Fruit fly (Drosophila melanogaster): ENCODE measurements around the gene pths.

The pths gene

dm6 chr2L:21149053-21149452 lies 6.0 kb downstream of the pths start (continued):
- TF ChIP-seq fd102C (GFP tag; optimal IDR thresholded peaks at IDR 0.05) (no peak), mam (GFP tag; optimal IDR thresholded peaks at IDR 0.05) (peak; percentile 15), Blimp-1 (GFP tag; optimal IDR thresholded peaks at IDR 0.05) (no peak), CG15011 (GFP tag; optimal IDR thresholded peaks at IDR 0.05) (no peak), Dad (GFP tag; optimal IDR thresholded peaks at IDR 0.05) (no peak), CG10321 (GFP tag; IDR thresholded peaks at IDR 0.05) (no peak), CG12155 (GFP tag; optimal IDR thresholded peaks at IDR 0.05) (peak; percentile 21), sd (tag; optimal IDR thresholded peaks at IDR 0.05) (no peak), CG9727 (GFP tag; optimal IDR thresholded peaks at IDR 0.05) (peak; percentile 56), HLHmδ (GFP tag; optimal IDR thresholded peaks at IDR 0.05) (no peak), CG12071 (GFP tag; optimal IDR thresholded peaks at IDR 0.05) (no peak), emc (GFP tag; optimal IDR thresholded peaks at IDR 0.05) (no peak), vnd (GFP tag; IDR thresholded peaks at IDR 0.05; ENCODE audit: partially characterized antibody) (0 out of 3 replicates have a peak, but pooled peaks have one; percentile 31), CG7786 (GFP tag; optimal IDR thresholded peaks at IDR 0.05) (no peak), gce (GFP tag; IDR thresholded peaks at IDR 0.05) (0 out of 3 replicates have a peak, but pooled peaks have one; percentile 38), chm (GFP tag; IDR thresholded peaks at IDR 0.05) (peak; percentile 33; the same call in 1 of the 2 replicates), Hr3 (GFP tag; optimal IDR thresholded peaks at IDR 0.05) (peak; percentile 41), NFAT (GFP tag; IDR thresholded peaks at IDR 0.05) (peak; percentile 43; the same call in 1 of the 2 replicates), CG1233 (GFP tag; optimal IDR thresholded peaks at IDR 0.05) (peak; percentile 27), hbn (GFP tag; IDR thresholded peaks at IDR 0.05; ENCODE audit: partially characterized antibody) (peak; percentile 73), fd3F (GFP tag; optimal IDR thresholded peaks at IDR 0.05) (no peak), CG6683 (GFP tag; optimal IDR thresholded peaks at IDR 0.05) (no peak), btn (GFP tag; optimal IDR thresholded peaks at IDR 0.05) (no peak), H2.0 (GFP tag; IDR thresholded peaks at IDR 0.05) (no peak), CG3838 (GFP tag; optimal IDR thresholded peaks at IDR 0.05) (no peak), CG31441 (GFP tag; IDR thresholded peaks at IDR 0.05) (peak; percentile 59; the same call in 1 of the 2 replicates), HmgZ (tag; optimal IDR thresholded peaks at IDR 0.05) (peak; percentile 50), Ets65A (GFP tag) (no peak), CG11398 (GFP tag; optimal IDR thresholded peaks at IDR 0.05) (no peak), Elba2 (GFP tag; optimal IDR thresholded peaks at IDR 0.05) (no peak), pita (GFP tag; optimal IDR thresholded peaks at IDR 0.05) (no peak), Eip74EF (GFP tag; optimal IDR thresholded peaks at IDR 0.05) (peak in 1 of 2 experiments; percentile 48), CG16863 (GFP tag; optimal IDR thresholded peaks at IDR 0.05) (no peak), Dref (GFP tag; IDR thresholded peaks at IDR 0.05) (peak; percentile 83), gcm2 (GFP tag; optimal IDR thresholded peaks at IDR 0.05) (no peak), Pdp1 (GFP tag; optimal IDR thresholded peaks at IDR 0.05) (no peak), Fer1 (GFP tag; optimal IDR thresholded peaks at IDR 0.05) (peak; percentile 42), CG31365 (tag; optimal IDR thresholded peaks at IDR 0.05) (no peak), CG8478 (optimal IDR thresholded peaks at IDR 0.05) (no peak), Mad (GFP tag; optimal IDR thresholded peaks at IDR 0.05) (no peak), CG12236 (GFP tag; optimal IDR thresholded peaks at IDR 0.05) (no peak), CG16813 (GFP tag; IDR thresholded peaks at IDR 0.05; ENCODE audit: partially characterized antibody) (peak; percentile 45; the same call in 1 of the 3 replicates), Abd-B (GFP tag; optimal IDR thresholded peaks at IDR 0.05) (peak; percentile 13), oc (tag; optimal IDR thresholded peaks at IDR 0.05) (no peak), tx (GFP tag; optimal IDR thresholded peaks at IDR 0.05) (no peak), salm (tag; optimal IDR thresholded peaks at IDR 0.05) (no peak), gsb-n (tag; optimal IDR thresholded peaks at IDR 0.05) (peak; percentile 50), CG13775 (GFP tag; optimal IDR thresholded peaks at IDR 0.05) (peak; percentile 20), Fer3 (tag; optimal IDR thresholded peaks at IDR 0.05) (peak; percentile 39), CG10543 (GFP tag; optimal IDR thresholded peaks at IDR 0.05) (no peak), Mes4 (GFP tag; optimal IDR thresholded peaks at IDR 0.05) (no peak)
